Worm (Caenorhabditis elegans): ENCODE data around the gene B0228.8.

- TF ChIP-seq tab-1 (GFP tag; IDR thresholded peaks at IDR 0.05) (no peak), flt-1 (GFP tag; IDR thresholded peaks at IDR 0.05) (no peak), ztf-29 (GFP tag; IDR thresholded peaks at IDR 0.05) (no peak), ref-1 (GFP tag; conservative IDR thresholded peaks at IDR 0.05) (no peak), T22C8.4 (GFP tag; IDR thresholded peaks at IDR 0.05) (no peak)
Measured at ce11 chrII:7792514-7792913, 31.2 kb upstream of the B0228.8 start.
